Fruit fly (Drosophila melanogaster): ENCODE data around the gene Septin4.

The Septin4 gene

DNA sequence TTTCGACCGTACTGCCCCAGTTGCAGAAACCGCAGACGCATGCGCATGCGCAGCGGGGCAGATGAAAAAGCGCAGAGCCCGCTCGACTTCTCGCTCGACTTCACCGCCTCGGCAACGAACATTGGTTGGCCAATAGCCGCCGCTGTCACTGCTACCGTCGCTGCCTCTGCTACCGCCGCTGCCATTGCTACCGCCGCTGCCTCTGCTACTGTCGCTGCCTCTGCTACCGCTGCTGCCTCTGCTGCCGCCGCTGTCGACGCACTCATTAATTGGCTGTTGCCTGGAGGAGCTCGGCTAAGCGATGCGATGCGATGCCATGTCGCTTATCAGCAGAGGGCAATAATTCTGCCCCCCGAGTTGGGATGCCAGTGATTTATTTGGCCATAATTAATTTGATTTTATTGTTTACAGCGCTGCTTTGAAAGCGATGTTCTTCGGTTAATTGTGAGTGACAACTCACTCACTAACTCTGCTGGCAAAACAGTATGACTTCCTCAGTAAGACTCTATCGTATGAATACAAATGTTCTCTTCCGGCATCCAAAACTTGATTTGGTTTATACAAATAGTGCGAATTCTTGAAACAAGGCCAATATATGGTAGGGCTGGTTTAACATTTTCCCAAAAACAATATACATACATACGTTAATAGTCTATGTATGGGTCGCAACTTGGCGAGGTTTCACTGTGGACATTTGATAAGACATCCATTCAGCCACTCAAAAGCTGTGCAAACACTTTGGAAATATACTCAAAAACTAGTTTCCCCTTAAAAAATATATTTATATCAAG, 24.1 kb downstream of the Septin4 start (continued):
- TF ChIP-seq NK7.1 (GFP tag; optimal IDR thresholded peaks at IDR 0.05) (no peak), bab2 (GFP tag; optimal IDR thresholded peaks at IDR 0.05) (no peak), Lim3 (GFP tag; IDR thresholded peaks at IDR 0.05) (no peak), CG9817 (tag; optimal IDR thresholded peaks at IDR 0.05) (peak; percentile 22), CG7963 (GFP tag; IDR thresholded peaks at IDR 0.05; ENCODE audit: partially characterized antibody) (no peak), Scr (GFP tag; IDR thresholded peaks at IDR 0.05; ENCODE audit: partially characterized antibody) (no peak), Gug (GFP tag; IDR thresholded peaks at IDR 0.05) (no peak), Dek (tag; optimal IDR thresholded peaks at IDR 0.05) (no peak), nerfin-1 (tag; optimal IDR thresholded peaks at IDR 0.05) (no peak), CG31224 (GFP tag; IDR thresholded peaks at IDR 0.05) (no peak), Adf1 (GFP tag; IDR thresholded peaks at IDR 0.05) (peak; percentile 97), gcm2 (GFP tag; optimal IDR thresholded peaks at IDR 0.05) (no peak), CG6791 (GFP tag; IDR thresholded peaks at IDR 0.05; ENCODE audit: partially characterized antibody) (no peak), CG10267 (tag; optimal IDR thresholded peaks at IDR 0.05) (no peak), dm (GFP tag; optimal IDR thresholded peaks at IDR 0.05) (no peak), GATAe (GFP tag; conservative IDR thresholded peaks at IDR 0.05) (no peak), Ada2b (GFP tag; IDR thresholded peaks at IDR 0.05) (0 out of 2 replicates have a peak, but pooled peaks have one; percentile 25), Max (GFP tag; optimal IDR thresholded peaks at IDR 0.05) (no peak), CG7839 (tag; optimal IDR thresholded peaks at IDR 0.05) (peak; percentile 48), CG34224 (GFP tag; IDR thresholded peaks at IDR 0.05; ENCODE audit: partially characterized antibody) (0 out of 3 replicates have a peak, but pooled peaks have one; percentile 12), CG15514 (GFP tag; optimal IDR thresholded peaks at IDR 0.05) (no peak), CG6813 (GFP tag; optimal IDR thresholded peaks at IDR 0.05) (no peak), CG3407 (GFP tag; optimal IDR thresholded peaks at IDR 0.05) (no peak), crol (GFP tag; IDR thresholded peaks at IDR 0.05) (no peak), CG11504 (tag; optimal IDR thresholded peaks at IDR 0.05) (peak; percentile 47), CG9609 (GFP tag; optimal IDR thresholded peaks at IDR 0.05) (no peak), CG14441 (GFP tag; IDR thresholded peaks at IDR 0.05) (peak; percentile 50), CG42726 (GFP tag; IDR thresholded peaks at IDR 0.05; ENCODE audit: partially characterized antibody) (no peak), CG8388 (GFP tag; optimal IDR thresholded peaks at IDR 0.05) (no peak), CG7556 (GFP tag; optimal IDR thresholded peaks at IDR 0.05) (peak; percentile 20), az2 (GFP tag; optimal IDR thresholded peaks at IDR 0.05) (peak; percentile 4), ash1 (GFP tag; optimal IDR thresholded peaks at IDR 0.05) (no peak), CG10274 (GFP tag; optimal IDR thresholded peaks at IDR 0.05) (no peak), CG2889 (GFP tag; IDR thresholded peaks at IDR 0.05) (0 out of 3 replicates have a peak, but pooled peaks have one; percentile 36), CG1832 (GFP tag; optimal IDR thresholded peaks at IDR 0.05) (no peak), tup (GFP tag; optimal IDR thresholded peaks at IDR 0.05) (no peak), CG31365 (tag; optimal IDR thresholded peaks at IDR 0.05) (no peak), CG1233 (GFP tag; optimal IDR thresholded peaks at IDR 0.05) (no peak), Fer1 (GFP tag; optimal IDR thresholded peaks at IDR 0.05) (peak; percentile 27), tgo (GFP tag; IDR thresholded peaks at IDR 0.05) (0 out of 3 replicates have a peak, but pooled peaks have one; percentile 13), fd96Cb (tag; optimal IDR thresholded peaks at IDR 0.05) (no peak), Oaz (GFP tag; IDR thresholded peaks at IDR 0.05) (no peak), Bgb (GFP tag; IDR thresholded peaks at IDR 0.05; ENCODE audit: partially characterized antibody) (no peak), Myb (GFP tag; optimal IDR thresholded peaks at IDR 0.05) (no peak), Elba2 (GFP tag; optimal IDR thresholded peaks at IDR 0.05) (no peak), CG11247 (GFP tag; IDR thresholded peaks at IDR 0.05) (no peak), chinmo (GFP tag; IDR thresholded peaks at IDR 0.05; ENCODE audit: partially characterized antibody) (0 out of 4 replicates have a peak, but pooled peaks have one; percentile 45), CG13775 (GFP tag; optimal IDR thresholded peaks at IDR 0.05) (no peak)

Data from whole organism, embryonic.